Worm (Caenorhabditis elegans) whole organism, early embryonic: ENCODE measurements around the gene srx-56.

Experiments
- B0310.2 ChIP-seq: sonication (generic microtip); optimal IDR thresholded peaks from 2 replicates; lab custom pipeline; 2016; ENCODE audit warnings: mild to moderate bottlenecking, missing genetic modification characterization, missing compliant biosample characterization
- F13C5.2 ChIP-seq: sonication (generic microtip); optimal IDR thresholded peaks from 2 replicates; lab custom pipeline; 2017; ENCODE audit warnings: mild to moderate bottlenecking, missing genetic modification characterization, inconsistent platforms, missing compliant biosample characterization
- aly-1 ChIP-seq: sonication (generic microtip); optimal IDR thresholded peaks from 2 replicates; lab custom pipeline; 2016; ENCODE audit warnings: missing genetic modification characterization, missing compliant biosample characterization
- ama-1 ChIP-seq: fragments of 150-350 bp; optimal IDR thresholded peaks from 2 replicates; lab custom pipeline; 2014
- ceh-13 ChIP-seq: fragments of 200-800 bp; sonication (Bioruptor generic); optimal IDR thresholded peaks from 2 replicates; lab custom pipeline; 2018; ENCODE audit warnings: mild to moderate bottlenecking, missing genetic modification characterization, missing compliant biosample characterization
- ceh-36 ChIP-seq: sonication (generic microtip); optimal IDR thresholded peaks from 2 replicates; lab custom pipeline; 2016; ENCODE audit warnings: missing genetic modification characterization, inconsistent platforms, missing compliant biosample characterization
- ets-7 ChIP-seq: sonication (generic microtip); optimal IDR thresholded peaks from 2 replicates; lab custom pipeline; 2016; ENCODE audit warnings: missing genotype, missing genetic modification characterization, missing compliant biosample characterization
- flt-1 ChIP-seq: fragments of 200-800 bp; sonication (Bioruptor generic); IDR thresholded peaks from 2 replicates; pipeline ENCODE4 v1.3.6; 2022; ENCODE audit warnings: missing genetic modification characterization, missing compliant biosample characterization
- hmbx-1 ChIP-seq: sonication (generic microtip); optimal IDR thresholded peaks from 2 replicates; lab custom pipeline; 2016; ENCODE audit warnings: mild to moderate bottlenecking, missing genetic modification characterization, missing compliant biosample characterization
- hmg-4 ChIP-seq: fragments of 200-800 bp; sonication (Bioruptor generic); optimal IDR thresholded peaks from 2 replicates; lab custom pipeline; 2018; ENCODE audit warnings: mild to moderate bottlenecking, missing genetic modification characterization, missing compliant biosample characterization
- hnd-1 ChIP-seq: sonication (generic microtip); optimal IDR thresholded peaks from 2 replicates; lab custom pipeline; 2016; ENCODE audit warnings: missing genetic modification characterization, missing compliant biosample characterization
- pes-1 ChIP-seq: fragments of 200-800 bp; sonication (Bioruptor generic); IDR thresholded peaks from 2 replicates; pipeline ENCODE4 v1.3.6; 2022; ENCODE audit warnings: missing genetic modification reagents, missing genetic modification characterization, missing compliant biosample characterization
- scrt-1 ChIP-seq: fragments of 200-800 bp; sonication (Bioruptor generic); IDR thresholded peaks from 2 replicates; pipeline ENCODE4 v1.3.6; 2022; ENCODE audit warnings: missing genetic modification characterization, missing compliant biosample characterization
- tbx-11 ChIP-seq: fragments of 200-800 bp; sonication (Bioruptor generic); IDR thresholded peaks from 2 replicates; pipeline ENCODE4 v1.3.6; 2022; ENCODE audit warnings: missing genetic modification characterization, missing compliant biosample characterization
- tbx-37 ChIP-seq: fragments of 200-800 bp; sonication (Bioruptor generic); conservative IDR thresholded peaks from 2 replicates; pipeline ENCODE4 v1.3.6; 2022; ENCODE audit warnings: missing genetic modification reagents, missing genetic modification characterization, missing compliant biosample characterization
- tra-4 ChIP-seq: sonication (generic microtip); optimal IDR thresholded peaks from 2 replicates; lab custom pipeline; 2017; ENCODE audit warnings: missing genetic modification characterization, missing compliant biosample characterization

Gene srx-56

ce11 chrV:7417018-7417716 is 43.0 kb downstream of the srx-56 start, which contains the start of gene srw-67:
TSS of gene srw-67 (plus strand) at chrV:7417660.
- TF ChIP-seq ets-7 (tag; lab: Kevin White, UChicago) = no peak
- no peak for TF ChIP-seq tbx-37 (GFP tag; lab: Robert Waterston, UW)
- no peak for TF ChIP-seq aly-1 (tag; lab: Kevin White, UChicago)
- TF ChIP-seq hmbx-1 (tag; lab: Kevin White, UChicago) = no peak
- no peak for TF ChIP-seq ama-1 (lab: Kevin White, UChicago)
- no peak for TF ChIP-seq hmg-4 (GFP tag; lab: Kevin White, UChicago)
- no peak for TF ChIP-seq hnd-1 (tag; lab: Kevin White, UChicago)

- TF ChIP-seq tra-4 (tag; lab: Kevin White, UChicago) = no peak
- no peak for TF ChIP-seq ceh-36 (tag; lab: Kevin White, UChicago)
- TF ChIP-seq ceh-13 (GFP tag; lab: Kevin White, UChicago) = no peak
- no peak for TF ChIP-seq tbx-11
- no peak for TF ChIP-seq pes-1
- no peak for TF ChIP-seq flt-1 (GFP tag; lab: Robert Waterston, UW)
- no peak for TF ChIP-seq ama-1 (lab: Kevin White, UChicago)
- TF ChIP-seq hnd-1 (tag; lab: Kevin White, UChicago) = no peak
- TF ChIP-seq ets-7 (tag; lab: Kevin White, UChicago) = no peak
- no peak for TF ChIP-seq F13C5.2 (tag; lab: Kevin White, UChicago)
Measured at ce11 chrV:7420162-7420561, 46.0 kb downstream of the srx-56 start, which contains the start of gene srxa-4. TSS of gene srxa-4 (plus strand) at chrV:7420462.

- TF ChIP-seq ceh-36 (tag; lab: Kevin White, UChicago) = no peak
- no peak for TF ChIP-seq tbx-37 (GFP tag; lab: Robert Waterston, UW)
- no peak for TF ChIP-seq ceh-13 (GFP tag; lab: Kevin White, UChicago)
- TF ChIP-seq F13C5.2 (tag; lab: Kevin White, UChicago) = no peak
- TF ChIP-seq B0310.2 (tag; lab: Kevin White, UChicago) = no peak
- no peak for TF ChIP-seq tra-4 (tag; lab: Kevin White, UChicago)
- no peak for TF ChIP-seq ets-7 (tag; lab: Kevin White, UChicago)
- no peak for TF ChIP-seq scrt-1
- TF ChIP-seq aly-1 (tag; lab: Kevin White, UChicago) = no peak
- TF ChIP-seq ama-1 (lab: Kevin White, UChicago) = no peak
- TF ChIP-seq pes-1 = no peak
- no peak for TF ChIP-seq flt-1 (GFP tag; lab: Robert Waterston, UW)
- TF ChIP-seq tbx-11 = no peak
- TF ChIP-seq hnd-1 (tag; lab: Kevin White, UChicago) = no peak
- TF ChIP-seq hmbx-1 (tag; lab: Kevin White, UChicago) = no peak
Measured at ce11 chrV:7424336-7424735, 50.1 kb downstream of the srx-56 start, which contains the start of gene F18E3.10. TSS of gene F18E3.10 (minus strand) at chrV:7424436.
